Worm (Caenorhabditis elegans): ENCODE results near the gene klf-1.

DNA sequence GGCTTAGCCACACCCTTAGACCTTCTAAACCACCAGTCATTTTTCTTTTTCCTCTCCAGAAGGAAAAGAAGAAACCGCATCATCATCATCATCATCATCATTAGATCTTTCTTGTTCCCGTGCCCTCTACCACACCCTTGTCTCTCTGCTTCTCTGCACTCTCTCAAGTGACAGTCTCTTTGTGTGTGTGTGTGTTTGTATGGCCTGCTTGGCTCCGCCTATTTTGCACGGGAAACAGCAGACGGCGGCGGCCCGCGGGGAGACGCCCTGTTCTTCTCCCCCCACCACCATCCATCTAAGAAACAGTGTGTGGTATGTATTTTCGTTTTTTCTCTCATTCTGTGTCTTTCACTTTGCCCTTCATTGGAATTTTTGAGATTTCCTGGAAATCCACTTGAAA is 2.8 kb upstream of the klf-1 start:
- no peak for TF ChIP-seq snpc-1.1 (tag; optimal IDR thresholded peaks at IDR 0.05; ENCODE audit: insufficient read depth)
- TF ChIP-seq B0035.1 (tag; optimal IDR thresholded peaks at IDR 0.05), result no peak
- no peak for TF ChIP-seq nfya-1 (tag; optimal IDR thresholded peaks at IDR 0.05; ENCODE audit: borderline replicate concordance, insufficient read depth)
- TF ChIP-seq snpc-4 (GFP tag; optimal IDR thresholded peaks at IDR 0.05), result no peak
- TF ChIP-seq snpc-4 (tag; optimal IDR thresholded peaks at IDR 0.05), result no peak
- no peak for TF ChIP-seq mes-4 (tag; optimal IDR thresholded peaks at IDR 0.05)
- no peak for TF ChIP-seq hlh-12 (tag; optimal IDR thresholded peaks at IDR 0.05)
- TF ChIP-seq F10E7.11 (tag; optimal IDR thresholded peaks at IDR 0.05), result no peak
- TF ChIP-seq Y95B8A.8 (GFP tag; IDR thresholded peaks at IDR 0.05), result no peak

All from whole organism, young adult.